Worm (Caenorhabditis elegans): Measurements from ENCODE around the gene hlh-8.
A peak's percentile ranks its signal among the peaks of the same experiment; 100 is the strongest.
"Not testable (repeated sequence)": the region's sequence is repeated elsewhere in the genome, so short reads cannot be mapped to it uniquely, and the experiment has no call there.

DNA sequence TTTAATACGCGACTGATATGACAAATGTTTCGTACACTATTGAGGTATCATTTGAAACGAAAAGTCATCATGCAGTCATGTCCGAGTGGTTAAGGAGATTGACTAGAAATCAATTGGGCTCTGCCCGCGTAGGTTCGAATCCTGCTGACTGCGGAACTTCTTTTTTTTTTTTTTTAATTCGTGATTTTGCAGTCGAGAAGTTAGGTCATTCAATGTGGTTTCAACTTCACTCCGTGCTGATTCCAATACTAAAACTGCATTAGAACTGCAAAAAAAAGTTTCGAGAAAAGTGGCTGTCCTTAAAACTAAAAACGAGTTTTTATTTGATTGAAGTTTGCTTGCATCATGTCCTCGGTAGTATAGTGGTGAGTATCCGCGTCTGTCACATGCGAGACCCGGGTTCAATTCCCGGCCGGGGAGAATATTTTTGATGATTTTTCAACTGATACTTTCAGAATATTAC lies 38.1 kb downstream of the hlh-8 start:
- not testable (repeated sequence) for TF ChIP-seq efl-1 (optimal IDR thresholded peaks at IDR 0.05); dpl-1 (GFP tag; optimal IDR thresholded peaks at IDR 0.05); fos-1 (tag; optimal IDR thresholded peaks at IDR 0.05); sup-37 (GFP tag; optimal IDR thresholded peaks at IDR 0.05); fkh-10 (GFP tag; optimal IDR thresholded peaks at IDR 0.05)
- TF ChIP-seq efl-1 (GFP tag; optimal IDR thresholded peaks at IDR 0.05 in 1 of 2) (peak in 1 of 2 experiments; percentile 54), rnt-1 (tag; optimal IDR thresholded peaks at IDR 0.05) (peak; percentile 19)

Data from whole organism, L1 larva.